Worm (Caenorhabditis elegans): ENCODE measurements around the gene zyg-8.
A peak's percentile ranks its signal among the peaks of the same experiment; 100 is the strongest.

Gene zyg-8

DNA sequence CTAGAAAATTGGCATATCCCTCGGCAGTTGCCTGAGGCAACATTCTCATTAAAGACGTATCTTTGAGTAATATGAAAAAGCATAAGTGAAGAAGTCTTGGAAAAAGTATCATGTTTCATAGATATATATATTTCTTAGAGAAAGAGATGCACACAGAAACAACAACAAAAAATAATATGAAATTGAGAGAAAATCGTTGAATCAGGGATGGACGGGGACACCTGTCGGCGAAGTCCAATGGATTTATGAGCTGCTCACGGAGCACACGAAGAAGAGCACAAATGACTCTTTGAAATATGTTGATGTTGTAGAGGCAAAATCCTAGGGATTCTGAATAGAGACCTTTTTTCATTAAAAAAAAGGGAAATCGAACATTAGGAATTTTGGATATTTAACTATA lies 59.7 kb downstream of the zyg-8 start:
- TF ChIP-seq skn-1 (tag; optimal IDR thresholded peaks at IDR 0.05) = no peak
- no peak for TF ChIP-seq lim-7 (GFP tag; IDR thresholded peaks at IDR 0.05)
- TF ChIP-seq unc-62 (GFP tag; optimal IDR thresholded peaks at IDR 0.05 in 1 of 2) = peak in 1 of 2 experiments; percentile 94
- no peak for TF ChIP-seq unc-62 (tag; optimal IDR thresholded peaks at IDR 0.05)
- no peak for TF ChIP-seq ZK337.2 (GFP tag; IDR thresholded peaks at IDR 0.05)
- no peak for TF ChIP-seq aly-2 (tag; optimal IDR thresholded peaks at IDR 0.05)
